Worm (Caenorhabditis elegans) whole organism, L3 larva: ENCODE data around the gene Y39A1A.10.

ENCODE experiments used
- ZK546.5 ChIP-seq: sonication (generic microtip); optimal IDR thresholded peaks from 2 replicates; lab custom pipeline; 2017; ENCODE audit warnings: missing biosample characterization, missing genetic modification characterization
- aly-2 ChIP-seq: fragments of 150-350 bp; optimal IDR thresholded peaks from 2 replicates; lab custom pipeline; 2014; ENCODE audit warnings: missing biosample characterization, missing genetic modification characterization
- ama-1 ChIP-seq: fragments of 150-350 bp; optimal IDR thresholded peaks from 2 replicates; lab custom pipeline; 2018
- ceh-16 ChIP-seq: sonication (generic microtip); optimal IDR thresholded peaks from 2 replicates; lab custom pipeline; 2017; ENCODE audit warnings: missing biosample characterization, missing genetic modification characterization
- ceh-28 ChIP-seq: fragments of 150-350 bp; optimal IDR thresholded peaks from 2 replicates; lab custom pipeline; 2014; ENCODE audit warnings: missing biosample characterization, missing genetic modification reagents, missing genetic modification characterization
- ceh-82 ChIP-seq: fragments of 150-350 bp; optimal IDR thresholded peaks from 2 replicates; lab custom pipeline; 2014; ENCODE audit warnings: missing biosample characterization, missing genetic modification characterization
- ceh-9 ChIP-seq: sonication (generic microtip); optimal IDR thresholded peaks from 2 replicates; lab custom pipeline; 2018; ENCODE audit warnings: missing biosample characterization, missing genetic modification characterization
- daf-12 ChIP-seq: fragments of 150-350 bp; optimal IDR thresholded peaks from 2 replicates; lab custom pipeline; 2014; ENCODE audit warnings: missing biosample characterization, missing genetic modification reagents, missing genetic modification characterization
- egl-27 ChIP-seq: sonication (generic microtip); optimal IDR thresholded peaks from 4 replicates; lab custom pipeline; 2017; ENCODE audit warnings: missing biosample characterization, missing genetic modification reagents, missing genetic modification characterization
- egl-5 ChIP-seq: fragments of 150-350 bp; optimal IDR thresholded peaks from 2 replicates; lab custom pipeline; 2017; ENCODE audit warnings: missing biosample characterization, missing genetic modification reagents, missing genetic modification characterization, inconsistent platforms
- elt-1 ChIP-seq: fragments of 150-350 bp; optimal IDR thresholded peaks from 2 replicates; lab custom pipeline; 2014; ENCODE audit warnings: missing biosample characterization, missing genetic modification characterization
- elt-2 ChIP-seq: sonication (generic microtip); optimal IDR thresholded peaks from 2 replicates; lab custom pipeline; 2016; ENCODE audit warnings: missing genetic modification reagents, mild to moderate bottlenecking, missing genetic modification characterization, missing compliant biosample characterization
- elt-3 ChIP-seq, 3 experiments: fragments of 150-350 bp in 1 of 3; sonication (generic microtip) in 2 of 3; optimal IDR thresholded peaks; 2 replicates in 2 of 3; 4 replicates in 1 of 3; lab custom pipeline; 2014 to 2017; ENCODE audit warnings: missing biosample characterization in 3 of 3, missing genetic modification characterization in 3 of 3
- eor-1 ChIP-seq, 2 experiments: fragments of 150-350 bp; optimal IDR thresholded peaks; 2 replicates each; lab custom pipeline; 2014 to 2018; ENCODE audit warnings: missing biosample characterization in 2 of 2, missing genetic modification characterization in 2 of 2
- fkh-10 ChIP-seq: sonication (generic microtip); optimal IDR thresholded peaks from 2 replicates; lab custom pipeline; 2017; ENCODE audit warnings: missing biosample characterization, missing genetic modification reagents, missing genetic modification characterization
- fkh-2 ChIP-seq: fragments of 150-350 bp; optimal IDR thresholded peaks from 2 replicates; lab custom pipeline; 2014; ENCODE audit warnings: missing biosample characterization, missing genetic modification reagents, missing genetic modification characterization
- fos-1 ChIP-seq: fragments of 150-350 bp; optimal IDR thresholded peaks from 2 replicates; lab custom pipeline; 2014; ENCODE audit warnings: missing biosample characterization, missing genetic modification characterization
- hmg-11 ChIP-seq: sonication (generic microtip); optimal IDR thresholded peaks from 2 replicates; lab custom pipeline; 2016; ENCODE audit warnings: missing genetic modification characterization, missing compliant biosample characterization
- jun-1 ChIP-seq: fragments of 150-350 bp; optimal IDR thresholded peaks from 2 replicates; lab custom pipeline; 2014; ENCODE audit warnings: missing biosample characterization, missing genetic modification reagents, missing genetic modification characterization
- lin-15B ChIP-seq: fragments of 150-350 bp; optimal IDR thresholded peaks from 2 replicates; lab custom pipeline; 2014; ENCODE audit warnings: missing biosample characterization, missing genetic modification characterization
- lin-39 ChIP-seq: fragments of 150-350 bp; optimal IDR thresholded peaks from 2 replicates; lab custom pipeline; 2018; ENCODE audit warnings: missing biosample characterization, missing genetic modification reagents, missing genetic modification characterization
- lsy-12 ChIP-seq: sonication (generic microtip); optimal IDR thresholded peaks from 2 replicates; lab custom pipeline; 2016; ENCODE audit warnings: mild to moderate bottlenecking, missing genetic modification characterization, missing compliant biosample characterization
- mdl-1 ChIP-seq: fragments of 150-350 bp; optimal IDR thresholded peaks from 2 replicates; lab custom pipeline; 2014; ENCODE audit warnings: missing biosample characterization, missing genetic modification characterization
- mml-1 ChIP-seq: fragments of 150-350 bp; sonication (generic microtip); optimal IDR thresholded peaks from 3 replicates; lab custom pipeline; 2014; ENCODE audit warnings: missing biosample characterization, missing genetic modification characterization
- nfya-1 ChIP-seq: sonication (generic microtip); optimal IDR thresholded peaks from 2 replicates; lab custom pipeline; 2017; ENCODE audit warnings: missing genetic modification characterization, mild to moderate bottlenecking, missing compliant biosample characterization, antibody characterized with exemption, moderate library complexity; ENCODE audit not compliant: insufficient read depth
- nhr-11 ChIP-seq: fragments of 150-350 bp; optimal IDR thresholded peaks from 2 replicates; lab custom pipeline; 2014; ENCODE audit warnings: missing biosample characterization, missing genetic modification characterization
- nhr-12 ChIP-seq: fragments of 150-350 bp; optimal IDR thresholded peaks from 2 replicates; lab custom pipeline; 2014; ENCODE audit warnings: missing biosample characterization, missing genetic modification characterization
- nhr-23 ChIP-seq: fragments of 150-350 bp; optimal IDR thresholded peaks from 2 replicates; lab custom pipeline; 2014; ENCODE audit warnings: missing biosample characterization, missing genetic modification reagents, missing genetic modification characterization
- nhr-237 ChIP-seq: fragments of 150-350 bp; optimal IDR thresholded peaks from 2 replicates; lab custom pipeline; 2014; ENCODE audit warnings: missing biosample characterization, missing genetic modification characterization
- nhr-25 ChIP-seq: sonication (generic microtip); optimal IDR thresholded peaks from 2 replicates; lab custom pipeline; 2017; ENCODE audit warnings: missing biosample characterization, missing genetic modification characterization
- nhr-28 ChIP-seq: fragments of 150-350 bp; optimal IDR thresholded peaks from 2 replicates; lab custom pipeline; 2014; ENCODE audit warnings: missing biosample characterization, missing genetic modification characterization
- nhr-43 ChIP-seq: sonication (generic microtip); optimal IDR thresholded peaks from 2 replicates; lab custom pipeline; 2016; ENCODE audit warnings: mild to moderate bottlenecking, missing genetic modification characterization, missing compliant biosample characterization; ENCODE audit not compliant: poor library complexity, severe bottlenecking
- nhr-76 ChIP-seq: fragments of 150-350 bp; sonication (generic microtip); optimal IDR thresholded peaks from 5 replicates; lab custom pipeline; 2014; ENCODE audit warnings: missing biosample characterization, missing genetic modification characterization
- nhr-77 ChIP-seq: fragments of 150-350 bp; optimal IDR thresholded peaks from 2 replicates; lab custom pipeline; 2014; ENCODE audit warnings: missing biosample characterization, missing genetic modification characterization
- pha-4 ChIP-seq: fragments of 150-350 bp; optimal IDR thresholded peaks from 2 replicates; lab custom pipeline; 2014; ENCODE audit warnings: missing biosample characterization, missing genetic modification reagents, missing genetic modification characterization
- pqm-1 ChIP-seq: fragments of 150-350 bp; optimal IDR thresholded peaks from 2 replicates; lab custom pipeline; 2017; ENCODE audit warnings: missing biosample characterization, missing genetic modification characterization, inconsistent platforms
- sea-2 ChIP-seq: fragments of 150-350 bp; sonication (generic microtip); optimal IDR thresholded peaks from 4 replicates; lab custom pipeline; 2014; ENCODE audit warnings: missing biosample characterization, missing genetic modification reagents, missing genetic modification characterization
- skn-1 ChIP-seq: fragments of 150-350 bp; optimal IDR thresholded peaks from 2 replicates; lab custom pipeline; 2014; ENCODE audit warnings: missing biosample characterization, missing genetic modification characterization
- snpc-4 ChIP-seq: fragments of 150-350 bp; optimal IDR thresholded peaks from 2 replicates; lab custom pipeline; 2014; ENCODE audit warnings: missing biosample characterization, missing genetic modification characterization
- tbx-2 ChIP-seq: sonication (generic microtip); optimal IDR thresholded peaks from 2 replicates; lab custom pipeline; 2016; ENCODE audit warnings: mild to moderate bottlenecking, missing genetic modification characterization, missing compliant biosample characterization
- unc-39 ChIP-seq: sonication (generic microtip); optimal IDR thresholded peaks from 4 replicates; lab custom pipeline; 2017; ENCODE audit warnings: missing biosample characterization, missing genetic modification characterization
- unc-62 ChIP-seq: fragments of 150-350 bp; sonication (generic microtip); optimal IDR thresholded peaks from 4 replicates; lab custom pipeline; 2014; ENCODE audit warnings: missing biosample characterization, missing genetic modification reagents, missing genetic modification characterization
- zag-1 ChIP-seq: fragments of 150-350 bp; optimal IDR thresholded peaks from 2 replicates; lab custom pipeline; 2014; ENCODE audit warnings: missing biosample characterization, missing genetic modification characterization
- ztf-11 ChIP-seq: fragments of 150-350 bp; optimal IDR thresholded peaks from 2 replicates; lab custom pipeline; 2014; ENCODE audit warnings: missing biosample characterization, missing genetic modification characterization
- ztf-4 ChIP-seq: fragments of 150-350 bp; optimal IDR thresholded peaks from 2 replicates; lab custom pipeline; 2014; ENCODE audit warnings: missing biosample characterization, missing genetic modification characterization

Gene Y39A1A.10

ce11 chrIII:10621208-10621607 lies 11.3 kb upstream of the Y39A1A.10 start, which contains the start of the genes lron-10 and hpr-9 (continued):
- TF ChIP-seq unc-62 (GFP tag; lab: Kevin White, UChicago) (peak; percentile 25), nfya-1 (tag; lab: Kevin White, UChicago) (peak; percentile 78), egl-27 (tag; lab: Kevin White, UChicago) (no peak), elt-1 (no peak), ZK546.5 (no peak), daf-12 (no peak), lin-15B (tag; lab: Kevin White, UChicago) (peak; percentile 67), sea-2 (GFP tag; lab: Kevin White, UChicago) (no peak), tbx-2 (tag; lab: Kevin White, UChicago) (peak; percentile 49), nhr-11 (tag; lab: Kevin White, UChicago) (no peak), lsy-12 (tag; lab: Kevin White, UChicago) (peak; percentile 62), nhr-76 (tag; lab: Kevin White, UChicago) (peak; percentile 7), mdl-1 (tag; lab: Kevin White, UChicago) (no peak), ceh-9 (tag; lab: Kevin White, UChicago) (no peak), nhr-43 (tag; lab: Kevin White, UChicago) (peak; percentile 94), ceh-28 (tag; lab: Kevin White, UChicago) (peak; percentile 53), nhr-23 (tag; lab: Kevin White, UChicago) (peak; percentile 95), zag-1 (no peak), nhr-77 (tag; lab: Kevin White, UChicago) (no peak), nhr-12 (tag; lab: Kevin White, UChicago) (no peak), eor-1 (tag; optimal IDR thresholded peaks at IDR 0.05; lab: Kevin White, UChicago) (no peak), ceh-82 (tag; lab: Kevin White, UChicago) (no peak), ztf-11 (no peak)

- TF ChIP-seq ceh-9 (tag; lab: Kevin White, UChicago) (no peak), nfya-1 (tag; lab: Kevin White, UChicago) (peak; percentile 53), daf-12 (no peak), ztf-4 (tag; lab: Kevin White, UChicago) (no peak), nhr-23 (tag; lab: Kevin White, UChicago) (peak; percentile 4), ceh-82 (tag; lab: Kevin White, UChicago) (no peak), ceh-28 (tag; lab: Kevin White, UChicago) (no peak), nhr-43 (tag; lab: Kevin White, UChicago) (peak; percentile 26), hmg-11 (tag; lab: Kevin White, UChicago) (peak; percentile 60), lsy-12 (tag; lab: Kevin White, UChicago) (peak; percentile 59), lin-39 (peak; percentile 9), nhr-25 (tag; lab: Kevin White, UChicago) (peak; percentile 19), pha-4 (tag; lab: Kevin White, UChicago) (peak; percentile 61), skn-1 (tag; lab: Kevin White, UChicago) (no peak), elt-2 (tag; lab: Kevin White, UChicago) (peak; percentile 6), unc-39 (tag; lab: Kevin White, UChicago) (no peak)
Measured at ce11 chrIII:10624564-10624963, 8.0 kb upstream of the Y39A1A.10 start.

ce11 chrIII:10628360-10628759 lies 4.2 kb upstream of the Y39A1A.10 start:
- TF ChIP-seq lin-15B (tag; lab: Kevin White, UChicago): no peak
- TF ChIP-seq fkh-10: no peak
- TF ChIP-seq daf-12: no peak
- TF ChIP-seq ceh-16 (tag; lab: Kevin White, UChicago): no peak
- no peak for TF ChIP-seq egl-27 (tag; lab: Kevin White, UChicago)
- TF ChIP-seq mml-1 (tag; lab: Kevin White, UChicago): no peak
- no peak for TF ChIP-seq egl-5
- TF ChIP-seq snpc-4: no peak
- peak; percentile 52 for TF ChIP-seq elt-2 (tag; lab: Kevin White, UChicago)
- no peak for TF ChIP-seq unc-39 (tag; lab: Kevin White, UChicago)
- no peak for TF ChIP-seq nhr-77 (tag; lab: Kevin White, UChicago)
- TF ChIP-seq nhr-76 (tag; lab: Kevin White, UChicago): no peak
- TF ChIP-seq lsy-12 (tag; lab: Kevin White, UChicago): no peak
- peak; percentile 16 for TF ChIP-seq nhr-23 (tag; lab: Kevin White, UChicago)
- TF ChIP-seq nhr-11 (tag; lab: Kevin White, UChicago): no peak
- no peak for TF ChIP-seq ceh-28 (tag; lab: Kevin White, UChicago)
- peak; percentile 76 for TF ChIP-seq hmg-11 (tag; lab: Kevin White, UChicago)
- peak; percentile 39 for TF ChIP-seq pqm-1 (tag; lab: Kevin White, UChicago)
- TF ChIP-seq elt-3 (tag; optimal IDR thresholded peaks at IDR 0.05; lab: Kevin White, UChicago): no peak
- no peak for TF ChIP-seq aly-2 (tag; lab: Kevin White, UChicago)
- no peak for TF ChIP-seq fos-1 (tag; lab: Kevin White, UChicago)
- TF ChIP-seq ceh-82 (tag; lab: Kevin White, UChicago): no peak
- no peak for TF ChIP-seq nhr-28
- TF ChIP-seq jun-1 (tag; lab: Kevin White, UChicago): no peak
- TF ChIP-seq lin-39: no peak
- no peak for TF ChIP-seq nhr-25 (tag; lab: Kevin White, UChicago)
- peak; percentile 60 for TF ChIP-seq nfya-1 (tag; lab: Kevin White, UChicago)
- no peak for TF ChIP-seq ama-1
- peak; percentile 30 for TF ChIP-seq mdl-1 (tag; lab: Kevin White, UChicago)
- no peak for TF ChIP-seq ceh-9 (tag; lab: Kevin White, UChicago)
- TF ChIP-seq pha-4 (tag; lab: Kevin White, UChicago): peak; percentile 71
- TF ChIP-seq fkh-2 (tag; lab: Kevin White, UChicago): no peak
- TF ChIP-seq ztf-4 (tag; lab: Kevin White, UChicago): no peak
- TF ChIP-seq nhr-237 (tag; lab: Kevin White, UChicago): no peak
- TF ChIP-seq sea-2 (GFP tag; lab: Kevin White, UChicago): no peak
- TF ChIP-seq zag-1: no peak
- no peak for TF ChIP-seq nhr-12 (tag; lab: Kevin White, UChicago)
